Worm (Caenorhabditis elegans) whole organism, L1 larva: ENCODE measurements around the gene wrt-8.

Source experiments
- alr-1 ChIP-seq: fragments of 200-800 bp; sonication (Bioruptor generic); optimal IDR thresholded peaks from 2 replicates; lab custom pipeline; 2018; ENCODE audit warnings: borderline replicate concordance, mild to moderate bottlenecking, missing genetic modification characterization, missing compliant biosample characterization
- ama-1 ChIP-seq: fragments of 150-350 bp; optimal IDR thresholded peaks from 2 replicates; lab custom pipeline; 2014
- dsc-1 ChIP-seq: sonication (generic microtip); optimal IDR thresholded peaks from 2 replicates; lab custom pipeline; 2016; ENCODE audit warnings: mild to moderate bottlenecking, missing genetic modification characterization, missing compliant biosample characterization
- hpl-2 ChIP-seq: fragments of 150-350 bp; optimal IDR thresholded peaks from 2 replicates; lab custom pipeline; 2014; ENCODE audit warnings: missing biosample characterization, missing genetic modification reagents, missing genetic modification characterization
- lin-39 ChIP-seq: fragments of 150-350 bp; optimal IDR thresholded peaks from 2 replicates; lab custom pipeline; 2014; ENCODE audit warnings: missing biosample characterization, missing genetic modification reagents, missing genetic modification characterization
- lsy-2 ChIP-seq, 2 experiments: fragments of 150-350 bp; optimal IDR thresholded peaks; 2 replicates each; lab custom pipeline; 2014; ENCODE audit warnings: missing biosample characterization in 2 of 2, missing genetic modification characterization in 2 of 2
- snpc-4 ChIP-seq: fragments of 150-350 bp; optimal IDR thresholded peaks from 2 replicates; lab custom pipeline; 2014; ENCODE audit warnings: missing biosample characterization, missing genetic modification characterization
- unc-98 ChIP-seq: fragments of 200-800 bp; sonication (Bioruptor generic); IDR thresholded peaks from 2 replicates; pipeline ENCODE4 v1.3.6; 2022; ENCODE audit warnings: missing genetic modification characterization, missing compliant biosample characterization

DNA sequence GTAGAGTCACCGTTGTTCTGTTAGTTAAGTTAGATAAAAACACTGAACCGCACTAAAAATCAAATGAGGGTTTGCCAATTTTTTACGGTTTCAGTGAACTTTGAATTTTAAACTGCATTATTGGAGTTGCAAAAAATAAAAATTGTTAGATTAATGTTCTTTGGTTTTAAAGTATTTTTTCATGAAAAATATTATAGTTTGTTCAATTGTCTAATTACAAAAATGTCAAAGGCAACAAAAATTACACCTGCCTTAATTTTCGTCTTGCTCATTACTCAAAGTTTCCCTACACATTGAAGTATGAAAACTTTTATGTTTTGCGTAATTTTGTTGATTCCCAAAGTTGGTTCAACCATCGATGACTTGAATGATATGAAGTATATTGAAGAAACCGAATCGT, 33.6 kb downstream of the wrt-8 start, which contains the start of gene irld-62:
- no peak for TF ChIP-seq ama-1 (lab: Kevin White, UChicago)
- TF ChIP-seq dsc-1 (tag; lab: Kevin White, UChicago): no peak
- TF ChIP-seq unc-98 (GFP tag; lab: Robert Waterston, UW): no peak
- TF ChIP-seq lin-39 (tag; lab: Kevin White, UChicago): no peak
- TF ChIP-seq lsy-2 (tag; optimal IDR thresholded peaks at IDR 0.05; lab: Kevin White, UChicago): no peak
- no peak for TF ChIP-seq alr-1 (tag; lab: Kevin White, UChicago)
- no peak for TF ChIP-seq hpl-2 (GFP tag; lab: Kevin White, UChicago)
- TF ChIP-seq snpc-4: no peak
